Worm (Caenorhabditis elegans) whole organism, late embryonic: ENCODE measurements around the gene C47D12.4.

ENCODE experiments used
- C08G9.2 ChIP-seq: sonication (generic microtip); optimal IDR thresholded peaks from 2 replicates; lab custom pipeline; 2016; ENCODE audit warnings: mild to moderate bottlenecking, missing genetic modification characterization, moderate library complexity, missing compliant biosample characterization
- F13H6.1 ChIP-seq: sonication (generic microtip); optimal IDR thresholded peaks from 2 replicates; lab custom pipeline; 2016; ENCODE audit warnings: missing genetic modification characterization, missing compliant biosample characterization
- K02D7.2 ChIP-seq: sonication (generic microtip); optimal IDR thresholded peaks from 2 replicates; lab custom pipeline; 2017; ENCODE audit warnings: mild to moderate bottlenecking, missing genetic modification characterization, missing compliant biosample characterization
- K09A11.1 ChIP-seq: sonication (generic microtip); optimal IDR thresholded peaks from 2 replicates; lab custom pipeline; 2017; ENCODE audit warnings: antibody characterized with exemption, mild to moderate bottlenecking, missing genetic modification characterization, missing compliant biosample characterization; ENCODE audit not compliant: insufficient read depth
- T23F11.4 ChIP-seq: fragments of 200-800 bp; sonication (Bioruptor generic); optimal IDR thresholded peaks from 2 replicates; lab custom pipeline; 2018; ENCODE audit warnings: mild to moderate bottlenecking, missing genetic modification characterization, missing compliant biosample characterization
- ceh-14 ChIP-seq: sonication (generic microtip); optimal IDR thresholded peaks from 2 replicates; lab custom pipeline; 2016; ENCODE audit warnings: missing genotype, missing genetic modification characterization, missing compliant biosample characterization
- ceh-18 ChIP-seq: sonication (generic microtip); optimal IDR thresholded peaks from 2 replicates; lab custom pipeline; 2016; ENCODE audit warnings: missing genetic modification characterization, missing compliant biosample characterization
- ceh-2 ChIP-seq: sonication (generic microtip); optimal IDR thresholded peaks from 2 replicates; lab custom pipeline; 2016; ENCODE audit warnings: missing genotype, missing genetic modification characterization, missing compliant biosample characterization
- ceh-31 ChIP-seq: sonication (generic microtip); optimal IDR thresholded peaks from 2 replicates; lab custom pipeline; 2016; ENCODE audit warnings: missing genetic modification characterization, missing compliant biosample characterization
- ceh-34 ChIP-seq: sonication (generic microtip); optimal IDR thresholded peaks from 2 replicates; lab custom pipeline; 2016; ENCODE audit warnings: mild to moderate bottlenecking, missing genetic modification characterization, missing compliant biosample characterization
- ceh-48 ChIP-seq: sonication (generic microtip); optimal IDR thresholded peaks from 2 replicates; lab custom pipeline; 2016; ENCODE audit warnings: missing genetic modification characterization, inconsistent platforms, missing compliant biosample characterization
- ceh-6 ChIP-seq: fragments of 200-800 bp; sonication (Bioruptor generic); optimal IDR thresholded peaks from 2 replicates; lab custom pipeline; 2018; ENCODE audit warnings: mild to moderate bottlenecking, missing genetic modification characterization, missing compliant biosample characterization
- ceh-9 ChIP-seq: sonication (generic microtip); optimal IDR thresholded peaks from 2 replicates; lab custom pipeline; 2016; ENCODE audit warnings: mild to moderate bottlenecking, missing genetic modification characterization, inconsistent platforms, missing compliant biosample characterization
- che-1 ChIP-seq: sonication (generic microtip); optimal IDR thresholded peaks from 2 replicates; lab custom pipeline; 2016; ENCODE audit warnings: mild to moderate bottlenecking, missing genetic modification characterization, missing compliant biosample characterization
- dve-1 ChIP-seq: sonication (generic microtip); optimal IDR thresholded peaks from 2 replicates; lab custom pipeline; 2017; ENCODE audit warnings: antibody characterized with exemption, mild to moderate bottlenecking, missing genetic modification characterization, missing compliant biosample characterization
- elt-2 ChIP-seq: sonication (generic microtip); optimal IDR thresholded peaks from 2 replicates; lab custom pipeline; 2016; ENCODE audit warnings: missing genetic modification reagents, missing genetic modification characterization, missing compliant biosample characterization
- elt-4 ChIP-seq: sonication (generic microtip); optimal IDR thresholded peaks from 2 replicates; lab custom pipeline; 2016; ENCODE audit warnings: missing genetic modification characterization, missing compliant biosample characterization
- fkh-10 ChIP-seq: fragments of 150-350 bp; optimal IDR thresholded peaks from 2 replicates; lab custom pipeline; 2014; ENCODE audit warnings: missing biosample characterization, missing genetic modification reagents, missing genetic modification characterization
- hlh-13 ChIP-seq: fragments of 200-800 bp; sonication (Bioruptor generic); optimal IDR thresholded peaks from 2 replicates; lab custom pipeline; 2018; ENCODE audit warnings: mild to moderate bottlenecking, missing genetic modification characterization, missing compliant biosample characterization
- hlh-6 ChIP-seq: sonication (generic microtip); optimal IDR thresholded peaks from 2 replicates; lab custom pipeline; 2016; ENCODE audit warnings: missing genotype, missing genetic modification characterization, missing compliant biosample characterization
- hlh-8 ChIP-seq: sonication (generic microtip); optimal IDR thresholded peaks from 2 replicates; lab custom pipeline; 2016; ENCODE audit warnings: missing genotype, missing genetic modification characterization, missing compliant biosample characterization
- lim-6 ChIP-seq: sonication (generic microtip); optimal IDR thresholded peaks from 2 replicates; lab custom pipeline; 2016; ENCODE audit warnings: missing genetic modification characterization, missing compliant biosample characterization
- madf-2 ChIP-seq: sonication (generic microtip); optimal IDR thresholded peaks from 2 replicates; lab custom pipeline; 2017; ENCODE audit warnings: missing genetic modification characterization, missing compliant biosample characterization
- nfya-1 ChIP-seq: sonication (generic microtip); optimal IDR thresholded peaks from 2 replicates; lab custom pipeline; 2017; ENCODE audit warnings: missing genetic modification characterization, mild to moderate bottlenecking, missing compliant biosample characterization, antibody characterized with exemption, moderate library complexity
- nhr-11 ChIP-seq: fragments of 150-350 bp; optimal IDR thresholded peaks from 2 replicates; lab custom pipeline; 2014; ENCODE audit warnings: missing biosample characterization, missing genetic modification characterization
- nhr-232 ChIP-seq: sonication (generic microtip); optimal IDR thresholded peaks from 2 replicates; lab custom pipeline; 2016; ENCODE audit warnings: missing genetic modification characterization, missing compliant biosample characterization
- npax-4 ChIP-seq: sonication (generic microtip); optimal IDR thresholded peaks from 2 replicates; lab custom pipeline; 2016; ENCODE audit warnings: missing genetic modification characterization, missing compliant biosample characterization
- pag-3 ChIP-seq: sonication (generic microtip); optimal IDR thresholded peaks from 2 replicates; lab custom pipeline; 2016; ENCODE audit warnings: missing compliant biosample characterization, missing genetic modification characterization, borderline replicate concordance
- pat-9 ChIP-seq: fragments of 200-800 bp; sonication (Bioruptor generic); optimal IDR thresholded peaks from 2 replicates; lab custom pipeline; 2018; ENCODE audit warnings: mild to moderate bottlenecking, missing genetic modification characterization, moderate library complexity, missing compliant biosample characterization
- pax-1 ChIP-seq: fragments of 150-350 bp; optimal IDR thresholded peaks from 2 replicates; lab custom pipeline; 2014; ENCODE audit warnings: missing biosample characterization, missing genetic modification characterization
- pha-2 ChIP-seq: sonication (generic microtip); optimal IDR thresholded peaks from 2 replicates; lab custom pipeline; 2017; ENCODE audit warnings: mild to moderate bottlenecking, missing genetic modification characterization, missing compliant biosample characterization
- pha-4 ChIP-seq: fragments of 150-350 bp; optimal IDR thresholded peaks from 2 replicates; lab custom pipeline; 2018; ENCODE audit warnings: missing biosample characterization, missing genetic modification reagents, missing genetic modification characterization
- pqm-1 ChIP-seq: sonication (generic microtip); optimal IDR thresholded peaks from 2 replicates; lab custom pipeline; 2016; ENCODE audit warnings: missing genetic modification characterization, missing compliant biosample characterization
- pros-1 ChIP-seq: fragments of 150-350 bp; optimal IDR thresholded peaks from 2 replicates; lab custom pipeline; 2014; ENCODE audit warnings: missing biosample characterization, missing genetic modification reagents, missing genetic modification characterization
- ref-2 ChIP-seq: sonication (generic microtip); optimal IDR thresholded peaks from 2 replicates; lab custom pipeline; 2016; ENCODE audit warnings: missing genetic modification characterization, missing compliant biosample characterization
- sdc-2 ChIP-seq: sonication (generic microtip); optimal IDR thresholded peaks from 2 replicates; lab custom pipeline; 2016; ENCODE audit warnings: missing genotype, missing genetic modification characterization, missing compliant biosample characterization
- sox-4 ChIP-seq: sonication (generic microtip); optimal IDR thresholded peaks from 2 replicates; lab custom pipeline; 2017; ENCODE audit warnings: mild to moderate bottlenecking, missing genetic modification characterization, inconsistent platforms, missing compliant biosample characterization
- syd-9 ChIP-seq: sonication (generic microtip); optimal IDR thresholded peaks from 2 replicates; lab custom pipeline; 2016; ENCODE audit warnings: mild to moderate bottlenecking, missing genetic modification characterization, moderate library complexity, missing compliant biosample characterization
- tbx-2 ChIP-seq: sonication (generic microtip); optimal IDR thresholded peaks from 2 replicates; lab custom pipeline; 2016; ENCODE audit warnings: missing genetic modification characterization, missing compliant biosample characterization
- ttx-3 ChIP-seq: sonication (generic microtip); optimal IDR thresholded peaks from 2 replicates; lab custom pipeline; 2016; ENCODE audit warnings: missing genetic modification reagents, missing genetic modification characterization, missing compliant biosample characterization
- unc-3 ChIP-seq, 2 experiments: fragments of 200-800 bp in 1 of 2; sonication (Bioruptor generic) in 1 of 2; sonication (generic microtip) in 1 of 2; conservative IDR thresholded peaks in 1 of 2; optimal IDR thresholded peaks in 1 of 2; 2 replicates each; pipeline versions ENCODE4 v1.3.6 to Lab custom; 2016 to 2022; ENCODE audit warnings: missing compliant biosample characterization in 2 of 2, missing genetic modification characterization in 2 of 2, missing genetic modification reagents in 1 of 2
- unc-42 ChIP-seq: sonication (generic microtip); optimal IDR thresholded peaks from 2 replicates; lab custom pipeline; 2016; ENCODE audit warnings: missing genotype, missing genetic modification characterization, missing compliant biosample characterization

Gene C47D12.4

DNA sequence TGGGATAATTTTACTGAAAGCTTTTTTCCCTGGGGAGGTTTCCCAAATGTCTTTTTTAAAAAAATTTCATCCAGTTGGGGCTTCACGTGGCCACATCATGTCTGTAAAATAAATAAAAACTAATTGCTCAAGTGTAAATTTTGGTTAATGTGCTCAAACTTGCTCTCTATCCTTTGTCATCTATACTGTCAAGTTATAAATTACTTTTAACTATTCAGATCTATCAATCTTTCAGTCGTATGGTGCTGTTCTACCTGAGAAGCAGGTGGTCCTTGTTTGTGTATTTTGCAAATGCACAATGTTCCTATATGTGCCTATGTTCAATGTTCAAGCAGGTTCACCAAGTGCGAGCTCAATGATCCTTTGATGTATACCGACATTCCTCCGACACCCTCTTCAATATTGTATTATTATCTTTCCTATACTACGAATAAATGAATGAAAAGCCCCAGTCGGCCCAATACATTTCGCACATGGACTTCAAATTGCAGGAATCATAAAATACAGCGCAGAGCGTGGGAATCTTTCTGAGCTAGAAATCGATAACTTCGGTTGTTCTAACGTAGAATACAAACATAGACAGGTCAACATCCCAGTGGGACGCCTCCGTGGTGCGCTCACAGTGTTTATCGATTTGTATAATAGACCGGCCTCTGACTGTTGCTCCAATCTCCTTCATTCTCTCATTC is at the start of gene C47D12.4, which contains the start of gene sfxn-1.4:
Gene C47D12.4, plus strand, starts transcription at position 639 of the 689 bp plus-strand sequence.
Gene sfxn-1.4, minus strand, starts transcription at position 101 of the 689 bp plus-strand sequence.
- TF ChIP-seq pqm-1 (no peak), ceh-48 (no peak), unc-3 (GFP tag; conservative IDR thresholded peaks at IDR 0.05; lab: Robert Waterston, UW) (no peak), unc-3 (tag; optimal IDR thresholded peaks at IDR 0.05; lab: Kevin White, UChicago) (no peak), K02D7.2 (tag; lab: Kevin White, UChicago) (no peak), ceh-6 (GFP tag; lab: Kevin White, UChicago) (no peak), lim-6 (tag; lab: Kevin White, UChicago) (no peak), hlh-13 (GFP tag; lab: Kevin White, UChicago) (no peak), F13H6.1 (no peak), tbx-2 (tag; lab: Kevin White, UChicago) (no peak), pax-1 (tag; lab: Kevin White, UChicago) (no peak)

DNA sequence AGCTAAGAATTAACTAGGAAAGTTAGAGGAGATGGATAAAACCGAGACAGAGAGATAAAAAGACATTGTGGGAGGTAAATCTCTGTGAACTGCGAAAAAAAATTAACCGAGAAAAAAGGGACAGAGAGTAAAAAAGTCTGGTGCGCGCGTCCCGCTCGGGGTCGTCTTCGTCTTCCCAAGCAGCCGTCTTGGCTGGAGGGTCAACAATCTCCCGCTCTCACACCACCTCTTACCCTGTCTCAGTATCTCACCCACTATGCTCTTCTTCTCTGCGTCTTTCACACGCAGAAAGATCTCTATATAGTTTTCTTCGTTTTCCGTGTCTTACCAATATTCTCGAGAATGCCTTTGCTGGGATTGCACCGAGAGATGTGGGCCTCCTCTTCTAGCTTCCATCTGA is 48.9 kb upstream of the C47D12.4 start:
- TF ChIP-seq ceh-31 (tag; lab: Kevin White, UChicago) (peak; percentile 27), ref-2 (tag; lab: Kevin White, UChicago) (peak; percentile 19), madf-2 (tag; lab: Kevin White, UChicago) (no peak), elt-2 (tag; lab: Kevin White, UChicago) (peak; percentile 3), hlh-6 (peak; percentile 27), sdc-2 (tag; lab: Kevin White, UChicago) (peak; percentile 19), syd-9 (tag; lab: Kevin White, UChicago) (peak; percentile 26), nfya-1 (tag; lab: Kevin White, UChicago) (peak; percentile 17), T23F11.4 (no peak), tbx-2 (tag; lab: Kevin White, UChicago) (peak; percentile 58)

DNA sequence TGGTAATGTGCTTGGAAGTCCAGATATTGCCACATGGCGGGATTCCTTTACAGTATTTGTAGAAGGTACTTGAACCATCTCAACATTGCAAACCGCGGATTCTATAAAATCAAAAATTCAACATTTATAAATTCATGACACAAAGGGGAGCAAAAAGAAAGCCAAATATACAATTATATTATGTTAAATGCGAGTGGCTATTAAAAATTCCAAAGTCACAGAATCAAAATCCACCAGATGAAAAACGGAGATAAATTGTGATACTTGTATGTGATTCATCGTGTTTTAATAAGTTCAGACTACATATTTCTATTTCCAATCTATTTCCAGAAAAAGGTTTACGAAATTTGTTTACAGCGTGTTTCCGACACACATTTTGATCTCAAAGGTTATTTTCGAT is 48.1 kb upstream of the C47D12.4 start, which contains the start of gene din-1:
Gene din-1, minus strand, starts transcription at position 101 of the 400 bp plus-strand sequence.
- TF ChIP-seq K09A11.1 (tag; lab: Kevin White, UChicago) (no peak), hlh-8 (tag; lab: Kevin White, UChicago) (no peak), sox-4 (tag; lab: Kevin White, UChicago) (no peak), dve-1 (tag; lab: Kevin White, UChicago) (no peak), pha-4 (tag; lab: Kevin White, UChicago) (no peak), ceh-2 (tag; lab: Kevin White, UChicago) (no peak), ceh-6 (GFP tag; lab: Kevin White, UChicago) (no peak), madf-2 (tag; lab: Kevin White, UChicago) (no peak), fkh-10 (GFP tag; lab: Kevin White, UChicago) (no peak), pax-1 (tag; lab: Kevin White, UChicago) (no peak), pha-2 (tag; lab: Kevin White, UChicago) (no peak), C08G9.2 (tag; lab: Kevin White, UChicago) (no peak), sdc-2 (tag; lab: Kevin White, UChicago) (no peak), elt-4 (tag; lab: Kevin White, UChicago) (no peak), ceh-9 (tag; lab: Kevin White, UChicago) (no peak), nhr-232 (tag; lab: Kevin White, UChicago) (no peak), K02D7.2 (tag; lab: Kevin White, UChicago) (no peak), che-1 (tag; lab: Kevin White, UChicago) (no peak)

DNA sequence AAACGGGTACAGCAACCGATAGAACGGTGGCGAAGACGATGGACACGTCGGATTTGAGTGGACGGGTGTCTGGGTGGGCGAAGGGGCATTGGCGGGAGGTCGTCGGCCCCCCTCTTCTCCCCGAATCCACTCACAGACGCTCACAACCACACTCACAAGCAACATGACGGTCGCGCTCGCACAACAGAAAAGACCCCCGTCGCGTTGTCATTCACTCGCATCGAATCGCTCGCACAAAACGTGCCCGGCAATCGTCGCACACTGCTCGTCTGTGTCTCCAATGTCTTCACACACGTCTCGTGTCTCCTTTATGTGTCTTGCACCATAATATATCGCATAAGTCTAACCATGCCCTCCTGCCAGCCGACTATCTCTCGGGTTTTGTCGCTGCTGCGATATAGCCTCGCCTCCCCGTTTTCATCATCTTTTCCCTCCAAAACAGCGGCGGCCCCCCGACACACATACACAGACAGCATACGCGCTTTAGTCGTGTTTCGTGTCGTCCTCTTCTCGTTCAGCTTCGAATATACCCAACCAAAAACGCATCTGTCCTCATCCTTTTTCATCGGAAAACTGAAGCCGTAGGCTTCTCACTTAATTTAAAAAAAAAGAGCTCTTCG is 47.4 kb upstream of the C47D12.4 start:
- TF ChIP-seq madf-2 (tag; lab: Kevin White, UChicago) = peak; percentile 100
- TF ChIP-seq pag-3 (tag; lab: Kevin White, UChicago) = no peak
- no peak for TF ChIP-seq ttx-3 (tag; lab: Kevin White, UChicago)
- TF ChIP-seq unc-42 (tag; lab: Kevin White, UChicago) = peak; percentile 34
- TF ChIP-seq ceh-34 = peak; percentile 90
- TF ChIP-seq ceh-18 (tag; lab: Kevin White, UChicago) = peak; percentile 89
- peak; percentile 47 for TF ChIP-seq ceh-14 (tag; lab: Kevin White, UChicago)
- TF ChIP-seq hlh-6 = peak; percentile 46
- TF ChIP-seq syd-9 (tag; lab: Kevin White, UChicago) = peak; percentile 69
- peak; percentile 80 for TF ChIP-seq pros-1 (tag; lab: Kevin White, UChicago)
- peak; percentile 19 for TF ChIP-seq pat-9
- no peak for TF ChIP-seq elt-4 (tag; lab: Kevin White, UChicago)
- TF ChIP-seq nhr-11 (tag; lab: Kevin White, UChicago) = no peak
- no peak for TF ChIP-seq npax-4
- TF ChIP-seq che-1 (tag; lab: Kevin White, UChicago) = peak; percentile 18
- peak; percentile 48 for TF ChIP-seq hlh-8 (tag; lab: Kevin White, UChicago)
- no peak for TF ChIP-seq ceh-48
- TF ChIP-seq K09A11.1 (tag; lab: Kevin White, UChicago) = peak; percentile 54
- TF ChIP-seq C08G9.2 (tag; lab: Kevin White, UChicago) = peak; percentile 40
